Worm (Caenorhabditis elegans) whole organism, L2 larva: ENCODE data around the gene tbc-9.

Experiments used
- C34F6.9 ChIP-seq: fragments of 150-350 bp; optimal IDR thresholded peaks from 2 replicates; lab custom pipeline; 2014; ENCODE audit warnings: missing biosample characterization, missing genetic modification characterization
- F13H6.1 ChIP-seq: sonication (generic microtip); optimal IDR thresholded peaks from 2 replicates; lab custom pipeline; 2016; ENCODE audit warnings: missing genetic modification characterization, missing compliant biosample characterization
- ZK546.5 ChIP-seq: sonication (generic microtip); optimal IDR thresholded peaks from 2 replicates; lab custom pipeline; 2017; ENCODE audit warnings: missing biosample characterization, missing genetic modification characterization
- alr-1 ChIP-seq: fragments of 150-350 bp; optimal IDR thresholded peaks from 2 replicates; lab custom pipeline; 2014; ENCODE audit warnings: missing biosample characterization, missing genetic modification characterization
- aly-2 ChIP-seq: fragments of 150-350 bp; optimal IDR thresholded peaks from 2 replicates; lab custom pipeline; 2014; ENCODE audit warnings: missing biosample characterization, missing genetic modification characterization
- blmp-1 ChIP-seq: sonication (generic microtip); optimal IDR thresholded peaks from 2 replicates; lab custom pipeline; 2017; ENCODE audit warnings: missing genetic modification characterization, mild to moderate bottlenecking, missing compliant biosample characterization, antibody characterized with exemption, moderate library complexity; ENCODE audit not compliant: insufficient read depth
- ceh-16 ChIP-seq: fragments of 150-350 bp; optimal IDR thresholded peaks from 2 replicates; lab custom pipeline; 2014; ENCODE audit warnings: missing biosample characterization, missing genetic modification characterization
- ceh-82 ChIP-seq: fragments of 150-350 bp; optimal IDR thresholded peaks from 2 replicates; lab custom pipeline; 2014; ENCODE audit warnings: missing biosample characterization, missing genetic modification characterization
- crh-2 ChIP-seq: sonication (generic microtip); optimal IDR thresholded peaks from 2 replicates; lab custom pipeline; 2017; ENCODE audit warnings: missing biosample characterization, missing genetic modification characterization
- egl-27 ChIP-seq: sonication (generic microtip); optimal IDR thresholded peaks from 3 replicates; lab custom pipeline; 2017; ENCODE audit warnings: missing biosample characterization, missing genetic modification reagents, missing genetic modification characterization
- elt-1 ChIP-seq: fragments of 150-350 bp; optimal IDR thresholded peaks from 2 replicates; lab custom pipeline; 2014; ENCODE audit warnings: missing biosample characterization, missing genetic modification characterization
- elt-3 ChIP-seq: sonication (generic microtip); optimal IDR thresholded peaks from 2 replicates; lab custom pipeline; 2017; ENCODE audit warnings: missing biosample characterization, missing genetic modification characterization
- fos-1 ChIP-seq: fragments of 150-350 bp; optimal IDR thresholded peaks from 2 replicates; lab custom pipeline; 2014; ENCODE audit warnings: missing biosample characterization, missing genetic modification characterization
- gmeb-1 ChIP-seq: fragments of 150-350 bp; optimal IDR thresholded peaks from 2 replicates; lab custom pipeline; 2014; ENCODE audit warnings: missing biosample characterization, missing genetic modification characterization
- lin-11 ChIP-seq: fragments of 150-350 bp; sonication (generic microtip); optimal IDR thresholded peaks from 2 replicates; lab custom pipeline; 2014; ENCODE audit warnings: missing biosample characterization, missing genetic modification characterization, inconsistent platforms, mixed read lengths
- lin-39 ChIP-seq: fragments of 150-350 bp; optimal IDR thresholded peaks from 2 replicates; lab custom pipeline; 2014; ENCODE audit warnings: missing biosample characterization, missing genetic modification reagents, missing genetic modification characterization
- lsy-2 ChIP-seq, 2 experiments: fragments of 150-350 bp in 1 of 2; sonication (generic microtip) in 1 of 2; optimal IDR thresholded peaks; 2 replicates each; lab custom pipeline; 2014 to 2017; ENCODE audit warnings: missing biosample characterization in 2 of 2, missing genetic modification characterization in 2 of 2
- mab-5 ChIP-seq: fragments of 150-350 bp; optimal IDR thresholded peaks from 2 replicates; lab custom pipeline; 2014; ENCODE audit warnings: missing biosample characterization, missing genetic modification characterization
- nhr-10 ChIP-seq: sonication (generic microtip); optimal IDR thresholded peaks from 2 replicates; lab custom pipeline; 2017; ENCODE audit warnings: missing biosample characterization, missing genetic modification characterization
- nhr-12 ChIP-seq: fragments of 150-350 bp; optimal IDR thresholded peaks from 2 replicates; lab custom pipeline; 2014; ENCODE audit warnings: missing biosample characterization, missing genetic modification characterization
- nhr-129 ChIP-seq: fragments of 150-350 bp; optimal IDR thresholded peaks from 2 replicates; lab custom pipeline; 2014; ENCODE audit warnings: missing biosample characterization, missing genetic modification characterization
- nhr-21 ChIP-seq: fragments of 150-350 bp; optimal IDR thresholded peaks from 2 replicates; lab custom pipeline; 2014; ENCODE audit warnings: missing biosample characterization, missing genetic modification characterization
- nhr-23 ChIP-seq: fragments of 150-350 bp; optimal IDR thresholded peaks from 2 replicates; lab custom pipeline; 2014; ENCODE audit warnings: missing biosample characterization, missing genetic modification reagents, missing genetic modification characterization
- nhr-237 ChIP-seq: fragments of 150-350 bp; optimal IDR thresholded peaks from 2 replicates; lab custom pipeline; 2014; ENCODE audit warnings: missing biosample characterization, missing genetic modification characterization
- nhr-25 ChIP-seq: fragments of 150-350 bp; sonication (generic microtip); optimal IDR thresholded peaks from 3 replicates; lab custom pipeline; 2014; ENCODE audit warnings: missing biosample characterization, missing genetic modification characterization
- nhr-6 ChIP-seq: fragments of 150-350 bp; optimal IDR thresholded peaks from 2 replicates; lab custom pipeline; 2014; ENCODE audit warnings: missing biosample characterization, missing genetic modification characterization
- nhr-77 ChIP-seq: fragments of 150-350 bp; optimal IDR thresholded peaks from 2 replicates; lab custom pipeline; 2014; ENCODE audit warnings: missing biosample characterization, missing genetic modification characterization
- peb-1 ChIP-seq: fragments of 150-350 bp; optimal IDR thresholded peaks from 2 replicates; lab custom pipeline; 2014; ENCODE audit warnings: missing biosample characterization, missing genetic modification characterization
- sma-9 ChIP-seq, 2 experiments: fragments of 150-350 bp in 1 of 2; sonication (generic microtip) in 1 of 2; optimal IDR thresholded peaks; 2 replicates each; lab custom pipeline; 2014 to 2016; ENCODE audit warnings: missing genetic modification characterization in 2 of 2, mild to moderate bottlenecking in 1 of 2, missing biosample characterization in 1 of 2, missing compliant biosample characterization in 1 of 2, missing genetic modification reagents in 1 of 2, moderate library complexity in 1 of 2
- unc-55 ChIP-seq: fragments of 150-350 bp; sonication (generic microtip); optimal IDR thresholded peaks from 3 replicates; lab custom pipeline; 2014; ENCODE audit warnings: missing biosample characterization, missing genetic modification reagents, missing genetic modification characterization
- zag-1 ChIP-seq: fragments of 150-350 bp; optimal IDR thresholded peaks from 2 replicates; lab custom pipeline; 2014; ENCODE audit warnings: missing biosample characterization, missing genetic modification characterization
- ztf-1 ChIP-seq: fragments of 200-800 bp; sonication (Bioruptor generic); conservative IDR thresholded peaks from 2 replicates; pipeline ENCODE4 v1.3.6; 2022; ENCODE audit warnings: missing genetic modification characterization, missing compliant biosample characterization
- ztf-11 ChIP-seq: sonication (generic microtip); optimal IDR thresholded peaks from 2 replicates; lab custom pipeline; 2017; ENCODE audit warnings: missing biosample characterization, missing genetic modification characterization
- ztf-4 ChIP-seq: fragments of 150-350 bp; optimal IDR thresholded peaks from 2 replicates; lab custom pipeline; 2014; ENCODE audit warnings: missing biosample characterization, missing genetic modification characterization

The tbc-9 gene

DNA sequence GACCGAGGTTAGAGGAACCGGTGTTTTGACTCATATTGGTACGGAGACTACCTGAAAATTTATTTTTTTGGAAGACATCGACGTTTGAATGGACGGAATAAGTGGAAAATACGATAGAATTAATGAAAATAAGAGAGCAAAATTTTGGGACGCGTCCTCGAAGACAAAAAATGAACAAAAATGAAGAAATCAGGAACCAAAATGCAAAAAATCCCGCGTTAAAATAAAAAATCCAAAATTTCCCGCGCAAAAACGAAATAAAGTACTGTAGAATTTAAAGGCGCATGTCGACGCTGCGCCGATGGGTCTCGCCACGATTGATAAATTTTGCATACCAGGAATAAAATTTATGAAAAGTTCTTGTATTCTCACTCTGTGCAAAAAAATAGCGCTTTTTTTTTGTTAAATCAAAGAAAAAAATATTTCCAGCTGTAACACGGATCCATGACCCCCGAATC lies 9.5 kb upstream of the tbc-9 start, which contains the start of gene puf-3:
puf-3 (minus strand) TSS at position 51 of the 458 bp plus-strand sequence.
- TF ChIP-seq F13H6.1 (tag; lab: Kevin White, UChicago), result no peak
- TF ChIP-seq egl-27 (tag; lab: Kevin White, UChicago), result no peak
- TF ChIP-seq ztf-11, result no peak
- no peak for TF ChIP-seq nhr-23 (tag; lab: Kevin White, UChicago)
- TF ChIP-seq lsy-2 (tag; optimal IDR thresholded peaks at IDR 0.05; lab: Kevin White, UChicago), result no peak
- TF ChIP-seq, all 48 proteins: peak for 0

DNA sequence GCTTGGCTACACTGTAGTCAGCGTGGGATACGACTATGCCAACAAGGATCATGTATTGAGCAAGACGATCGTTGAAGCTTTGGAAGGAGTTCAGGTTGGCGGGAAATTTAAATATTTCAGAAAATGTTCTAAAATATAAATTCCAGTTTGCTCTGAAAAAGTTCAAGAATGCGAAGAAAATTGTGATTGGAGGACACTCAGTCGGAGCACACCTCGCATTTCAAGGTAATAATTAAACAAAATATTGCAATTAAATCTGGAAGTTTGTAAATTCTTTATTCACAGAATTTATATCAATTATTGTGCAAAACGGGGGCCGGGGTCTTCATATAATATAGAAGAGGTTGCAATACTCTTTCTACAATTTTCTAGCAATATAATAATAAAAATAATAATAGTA lies 7.4 kb upstream of the tbc-9 start:
- TF ChIP-seq aly-2 (tag; lab: Kevin White, UChicago) (no peak), nhr-12 (tag; lab: Kevin White, UChicago) (no peak), ztf-1 (GFP tag; lab: Robert Waterston, UW) (no peak), zag-1 (tag; lab: Kevin White, UChicago) (no peak), ceh-82 (tag; lab: Kevin White, UChicago) (no peak), unc-55 (no peak), sma-9 (GFP tag; optimal IDR thresholded peaks at IDR 0.05; lab: Kevin White, UChicago) (no peak), sma-9 (tag; optimal IDR thresholded peaks at IDR 0.05; lab: Kevin White, UChicago) (no peak), crh-2 (tag; lab: Kevin White, UChicago) (no peak)

- TF ChIP-seq ceh-16 (tag; lab: Kevin White, UChicago), result no peak
- TF ChIP-seq fos-1 (tag; lab: Kevin White, UChicago), result peak; percentile 29
- TF ChIP-seq nhr-10, result no peak
- TF ChIP-seq blmp-1 (tag; lab: Kevin White, UChicago), result no peak
Observed at ce11 chrIV:13508924-13509323, 6.3 kb upstream of the tbc-9 start, which contains the start of gene afmd-2. Gene afmd-2, plus strand, starts transcription at chrIV:13509224.

- TF ChIP-seq aly-2 (tag; lab: Kevin White, UChicago) (no peak), nhr-6 (no peak), egl-27 (tag; lab: Kevin White, UChicago) (no peak), peb-1 (tag; lab: Kevin White, UChicago) (no peak), nhr-77 (no peak), mab-5 (no peak), elt-3 (no peak), ztf-4 (no peak), alr-1 (no peak), elt-1 (no peak), ceh-82 (tag; lab: Kevin White, UChicago) (no peak), nhr-129 (tag; lab: Kevin White, UChicago) (no peak), lin-39 (tag; lab: Kevin White, UChicago) (no peak), nhr-21 (tag; lab: Kevin White, UChicago) (no peak), nhr-25 (tag; lab: Kevin White, UChicago) (no peak), lin-11 (tag; lab: Kevin White, UChicago) (no peak), nhr-23 (tag; lab: Kevin White, UChicago) (no peak), ztf-11 (no peak), nhr-237 (tag; lab: Kevin White, UChicago) (no peak), C34F6.9 (no peak)
Observed at ce11 chrIV:13505662-13506061, 3.0 kb upstream of the tbc-9 start, which contains the start of gene nlp-17. Gene nlp-17, minus strand, starts transcription at chrIV:13505762.

DNA sequence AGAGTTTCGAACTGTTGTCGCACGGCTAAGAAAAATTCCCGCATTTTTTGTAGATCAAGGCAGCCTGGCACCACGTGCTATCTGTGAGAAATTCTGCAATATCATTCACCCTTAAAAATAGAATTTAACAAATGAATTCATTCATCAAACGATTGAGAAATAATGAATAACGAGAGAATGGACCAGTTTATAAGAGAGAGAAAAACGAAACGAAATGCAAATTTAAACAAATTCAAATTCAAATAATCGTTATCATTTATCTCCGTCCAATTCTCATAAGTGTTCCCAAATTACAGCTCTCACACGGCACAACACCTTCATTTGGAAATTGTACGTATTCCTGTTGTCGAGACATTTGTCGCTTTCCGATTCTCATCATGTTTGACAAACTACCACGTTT lies 2.5 kb upstream of the tbc-9 start, which contains the start of gene seld-1:
seld-1 (plus strand) TSS at position 301 of the 400 bp plus-strand sequence.
- no peak for TF ChIP-seq F13H6.1 (tag; lab: Kevin White, UChicago)
- TF ChIP-seq ZK546.5 (tag; lab: Kevin White, UChicago), result no peak
- TF ChIP-seq nhr-6, result no peak
- no peak for TF ChIP-seq nhr-23 (tag; lab: Kevin White, UChicago)
- no peak for TF ChIP-seq gmeb-1 (tag; lab: Kevin White, UChicago)
- TF ChIP-seq nhr-21 (tag; lab: Kevin White, UChicago), result no peak
